Fruit fly (Drosophila melanogaster): ENCODE measurements around the gene CG31975.

DNA sequence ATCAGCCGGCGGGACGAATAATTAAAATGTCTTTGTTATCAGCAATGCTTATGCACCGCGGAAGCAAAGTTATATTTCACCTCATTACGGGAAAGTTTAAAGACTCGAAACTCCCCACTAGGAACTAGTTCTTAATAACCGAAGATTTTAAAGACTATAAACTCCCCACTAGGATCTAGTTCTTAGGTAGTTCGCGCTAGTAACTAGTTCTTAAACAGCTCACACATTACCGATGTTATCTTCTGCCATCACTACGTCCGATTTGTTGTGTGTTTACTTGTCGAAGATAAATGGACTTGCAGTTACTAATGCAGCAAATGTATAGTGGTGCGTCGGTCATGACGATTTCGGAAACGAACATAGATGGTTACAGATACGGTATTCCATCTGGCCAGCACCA, 2.3 kb upstream of the CG31975 start, which contains the start of the genes CG31974 and CG11454:
- TF ChIP-seq gl (tag; optimal IDR thresholded peaks at IDR 0.05) (no peak), Pif1A (GFP tag; optimal IDR thresholded peaks at IDR 0.05) (no peak), CG17806 (tag; optimal IDR thresholded peaks at IDR 0.05) (no peak), CG8159 (tag; optimal IDR thresholded peaks at IDR 0.05) (no peak), EcR (GFP tag; optimal IDR thresholded peaks at IDR 0.05) (peak; percentile 7), CG9948 (tag; optimal IDR thresholded peaks at IDR 0.05) (no peak), D1 (tag; optimal IDR thresholded peaks at IDR 0.05) (no peak), CG15710 (tag; optimal IDR thresholded peaks at IDR 0.05) (no peak), CG13204 (GFP tag; optimal IDR thresholded peaks at IDR 0.05) (no peak), CG34367 (tag; optimal IDR thresholded peaks at IDR 0.05) (no peak), Snoo (tag; optimal IDR thresholded peaks at IDR 0.05) (no peak)

Measured in whole organism, pupa.